Fruit fly (Drosophila melanogaster) whole organism, embryonic: ENCODE measurements around the gene Fnta.

Experiments
- Asciz ChIP-seq: fragments of 200-800 bp; sonication (Bioruptor generic); optimal IDR thresholded peaks from 2 replicates; lab custom pipeline; 2017; ENCODE audit warnings: missing biosample characterization, mild to moderate bottlenecking, missing genetic modification characterization, missing genetic modification reagents
- Atf3 ChIP-seq: fragments of 200-800 bp; sonication (Bioruptor generic); optimal IDR thresholded peaks from 3 replicates; lab custom pipeline; 2016; ENCODE audit warnings: missing biosample characterization, missing genetic modification characterization
- Awh ChIP-seq: fragments of 200-800 bp; sonication (Bioruptor generic); IDR thresholded peaks from 2 replicates; pipeline ENCODE4, ENCODE4 v1.3.6; 2022; ENCODE audit warnings: missing biosample characterization, missing genetic modification characterization
- C15 ChIP-seq: fragments of 200-800 bp; sonication (Bioruptor generic); IDR thresholded peaks from 3 replicates; pipeline ENCODE4 v1.3.6; 2022; ENCODE audit warnings: missing biosample characterization, missing genetic modification characterization
- CG10366 ChIP-seq: fragments of 200-800 bp; sonication (Bioruptor generic); IDR thresholded peaks from 2 replicates; pipeline ENCODE4 v1.3.6; 2022; ENCODE audit warnings: missing biosample characterization, missing genetic modification characterization
- CG1233 ChIP-seq: fragments of 200-800 bp; sonication (Bioruptor generic); optimal IDR thresholded peaks from 4 replicates; lab custom pipeline; 2018; ENCODE audit warnings: missing biosample characterization, mild to moderate bottlenecking, missing genetic modification characterization
- CG14860 ChIP-seq: fragments of 200-800 bp; sonication (Bioruptor generic); IDR thresholded peaks from 3 replicates; pipeline ENCODE4 v1.3.6; 2022; ENCODE audit warnings: missing biosample characterization, missing genetic modification characterization; ENCODE audit not compliant: partially characterized antibody
- CG18476 ChIP-seq: fragments of 200-800 bp; sonication (Bioruptor generic); optimal IDR thresholded peaks from 2 replicates; lab custom pipeline; 2016; ENCODE audit warnings: missing biosample characterization, mild to moderate bottlenecking, missing genetic modification characterization
- CG2199 ChIP-seq: fragments of 200-800 bp; sonication (Bioruptor generic); IDR thresholded peaks from 3 replicates; pipeline ENCODE4 v1.3.6; 2022; ENCODE audit warnings: missing biosample characterization, missing genetic modification characterization
- CG30403 ChIP-seq: fragments of 200-800 bp; sonication (Bioruptor generic); optimal IDR thresholded peaks from 3 replicates; lab custom pipeline; 2016; ENCODE audit warnings: missing biosample characterization, missing genetic modification characterization
- CG34376 ChIP-seq: fragments of 200-800 bp; sonication (Bioruptor generic); optimal IDR thresholded peaks from 2 replicates; lab custom pipeline; 2018; ENCODE audit warnings: missing biosample characterization, mild to moderate bottlenecking, missing genetic modification characterization
- CG4282 ChIP-seq: fragments of 200-800 bp; sonication (Bioruptor generic); optimal IDR thresholded peaks from 2 replicates; lab custom pipeline; 2016; ENCODE audit warnings: missing biosample characterization, missing genetic modification characterization
- CG4328 ChIP-seq: fragments of 200-800 bp; sonication (Bioruptor generic); optimal IDR thresholded peaks from 3 replicates; lab custom pipeline; 2017; ENCODE audit warnings: missing biosample characterization, missing genetic modification reagents, missing genetic modification characterization
- CG4404 ChIP-seq: fragments of 200-800 bp; sonication (Bioruptor generic); IDR thresholded peaks from 2 replicates; pipeline ENCODE4 v1.3.6; 2022; ENCODE audit warnings: missing biosample characterization, missing genetic modification characterization
- CG4617 ChIP-seq: fragments of 200-800 bp; sonication (Bioruptor generic); optimal IDR thresholded peaks from 3 replicates; lab custom pipeline; 2016; ENCODE audit warnings: missing biosample characterization, missing genetic modification characterization, borderline replicate concordance
- CG4707 ChIP-seq: fragments of 200-800 bp; sonication (Bioruptor generic); optimal IDR thresholded peaks from 2 replicates; lab custom pipeline; 2018; ENCODE audit warnings: missing biosample characterization, mild to moderate bottlenecking, missing genetic modification characterization, moderate library complexity
- CG4730 ChIP-seq: fragments of 200-800 bp; sonication (Bioruptor generic); IDR thresholded peaks from 2 replicates; pipeline ENCODE4 v1.3.6; 2022; ENCODE audit warnings: missing biosample characterization, missing genetic modification characterization
- CG5953 ChIP-seq: fragments of 200-800 bp; sonication (Bioruptor generic); IDR thresholded peaks from 2 replicates; pipeline ENCODE4 v1.3.6; 2022; ENCODE audit warnings: missing biosample characterization, missing genetic modification characterization
- CG7786 ChIP-seq: fragments of 200-800 bp; sonication (Bioruptor generic); optimal IDR thresholded peaks from 2 replicates; lab custom pipeline; 2016; ENCODE audit warnings: missing biosample characterization, missing genetic modification characterization
- CG7839 ChIP-seq: fragments of 200-800 bp; sonication (Bioruptor generic); optimal IDR thresholded peaks from 3 replicates; lab custom pipeline; 2018; ENCODE audit warnings: missing biosample characterization, mild to moderate bottlenecking, missing genetic modification characterization, moderate library complexity
- Doc2 ChIP-seq: fragments of 200-800 bp; sonication (Bioruptor generic); IDR thresholded peaks from 2 replicates; pipeline ENCODE4 v1.3.6; 2022; ENCODE audit warnings: missing biosample characterization, missing genetic modification characterization
- Ets65A ChIP-seq: fragments of 200-800 bp; sonication (Bioruptor generic); peaks from one replicate; lab custom pipeline; 2016; ENCODE audit warnings: missing biosample characterization, missing genetic modification characterization
- HLH3B ChIP-seq: fragments of 200-800 bp; sonication (Bioruptor generic); IDR thresholded peaks from 2 replicates; pipeline ENCODE4 v1.3.6; 2022; ENCODE audit warnings: missing biosample characterization, missing genetic modification characterization
- HmgD ChIP-seq: fragments of 200-800 bp; sonication (Bioruptor generic); optimal IDR thresholded peaks from 3 replicates; lab custom pipeline; 2016; ENCODE audit warnings: missing biosample characterization, missing genetic modification characterization
- Lim3 ChIP-seq: fragments of 200-800 bp; sonication (Bioruptor generic); IDR thresholded peaks from 2 replicates; pipeline ENCODE4 v1.3.6; 2022; ENCODE audit warnings: missing biosample characterization, missing genetic modification characterization
- MESR4 ChIP-seq: fragments of 200-800 bp; sonication (Bioruptor generic); optimal IDR thresholded peaks from 2 replicates; lab custom pipeline; 2018; ENCODE audit warnings: missing biosample characterization, mild to moderate bottlenecking, missing genetic modification characterization, moderate library complexity
- Mrtf ChIP-seq: fragments of 200-800 bp; sonication (Bioruptor generic); IDR thresholded peaks from 3 replicates; pipeline ENCODE4 v1.3.6; 2022; ENCODE audit warnings: missing biosample characterization, missing genetic modification characterization
- Rfx ChIP-seq: fragments of 200-800 bp; sonication (Bioruptor generic); IDR thresholded peaks from 2 replicates; pipeline ENCODE4 v1.3.6; 2022; ENCODE audit warnings: missing biosample characterization, missing genetic modification characterization
- Scr ChIP-seq: fragments of 200-800 bp; sonication (Bioruptor generic); IDR thresholded peaks from 2 replicates; pipeline ENCODE4 v1.3.6; 2022; ENCODE audit warnings: missing biosample characterization, missing genetic modification characterization; ENCODE audit not compliant: partially characterized antibody
- ac ChIP-seq: fragments of 200-800 bp; sonication (Bioruptor generic); optimal IDR thresholded peaks from 3 replicates; lab custom pipeline; 2017; ENCODE audit warnings: missing biosample characterization, mild to moderate bottlenecking, missing genetic modification characterization
- ase ChIP-seq: fragments of 200-800 bp; sonication (Bioruptor generic); IDR thresholded peaks from 3 replicates; pipeline ENCODE4 v1.3.6; 2022; ENCODE audit warnings: missing biosample characterization, missing genetic modification characterization
- chn ChIP-seq: fragments of 200-800 bp; sonication (Bioruptor generic); optimal IDR thresholded peaks from 2 replicates; lab custom pipeline; 2016; ENCODE audit warnings: missing biosample characterization, missing genetic modification characterization
- cwo ChIP-seq: fragments of 200-800 bp; sonication (Bioruptor generic); optimal IDR thresholded peaks from 3 replicates; lab custom pipeline; 2017; ENCODE audit warnings: missing biosample characterization, missing genetic modification characterization, mild to moderate bottlenecking, moderate library complexity, missing genetic modification reagents
- eve ChIP-seq, 2 experiments: fragments of >200 bp; optimal IDR thresholded peaks; 2 replicates each; lab custom pipeline; 2017; ENCODE audit warnings: missing biosample characterization in 2 of 2, missing genetic modification characterization in 2 of 2
- ewg ChIP-seq: fragments of 200-800 bp; sonication (Bioruptor generic); optimal IDR thresholded peaks from 3 replicates; lab custom pipeline; 2017; ENCODE audit warnings: mild to moderate bottlenecking, missing biosample characterization, missing genetic modification reagents, missing genetic modification characterization
- exex ChIP-seq: fragments of 200-800 bp; sonication (Bioruptor generic); optimal IDR thresholded peaks from 4 replicates; lab custom pipeline; 2018; ENCODE audit warnings: missing biosample characterization, mild to moderate bottlenecking, missing genetic modification characterization, moderate library complexity
- gcm ChIP-seq: fragments of 200-800 bp; sonication (Bioruptor generic); optimal IDR thresholded peaks from 2 replicates; lab custom pipeline; 2019; ENCODE audit warnings: missing biosample characterization, mild to moderate bottlenecking, missing genetic modification characterization, moderate library complexity
- hb ChIP-seq: fragments of 200-800 bp; sonication (Bioruptor generic); IDR thresholded peaks from 3 replicates; pipeline ENCODE4 v1.3.6; 2022; ENCODE audit warnings: missing biosample characterization, missing genetic modification characterization; ENCODE audit not compliant: partially characterized antibody
- ken ChIP-seq: fragments of 200-800 bp; sonication (Bioruptor generic); IDR thresholded peaks from 3 replicates; pipeline ENCODE4 v1.3.6; 2022; ENCODE audit warnings: missing biosample characterization, missing genetic modification characterization
- kni ChIP-seq: fragments of 200-800 bp; sonication (Bioruptor generic); optimal IDR thresholded peaks from 3 replicates; lab custom pipeline; 2017; ENCODE audit warnings: mild to moderate bottlenecking, missing biosample characterization, missing genetic modification reagents, missing genetic modification characterization
- nmo ChIP-seq: fragments of 200-800 bp; sonication (Bioruptor generic); optimal IDR thresholded peaks from 2 replicates; lab custom pipeline; 2018; ENCODE audit warnings: missing biosample characterization, mild to moderate bottlenecking, missing genetic modification characterization, moderate library complexity
- pum ChIP-seq: fragments of 200-800 bp; sonication (Bioruptor generic); optimal IDR thresholded peaks from 2 replicates; lab custom pipeline; 2016; ENCODE audit warnings: missing biosample characterization, missing genetic modification characterization
- pzg ChIP-seq: fragments of 200-800 bp; sonication (Bioruptor generic); optimal IDR thresholded peaks from 3 replicates; lab custom pipeline; 2018; ENCODE audit warnings: missing biosample characterization, mild to moderate bottlenecking, missing genetic modification characterization, moderate library complexity
- scrt ChIP-seq: fragments of 200-800 bp; sonication (Bioruptor generic); optimal IDR thresholded peaks from 2 replicates; lab custom pipeline; 2018; ENCODE audit warnings: missing biosample characterization, mild to moderate bottlenecking, missing genetic modification characterization, moderate library complexity
- sd ChIP-seq: fragments of 200-800 bp; sonication (Bioruptor generic); optimal IDR thresholded peaks from 3 replicates; lab custom pipeline; 2018; ENCODE audit warnings: missing biosample characterization, mild to moderate bottlenecking, missing genetic modification characterization, moderate library complexity
- sens ChIP-seq: fragments of 200-800 bp; sonication (Bioruptor generic); peaks from one replicate; lab custom pipeline; 2016; ENCODE audit warnings: missing biosample characterization, missing genetic modification characterization
- so ChIP-seq: fragments of 200-800 bp; sonication (Bioruptor generic); IDR thresholded peaks from 3 replicates; pipeline ENCODE4 v1.3.6; 2022; ENCODE audit warnings: missing biosample characterization, missing genetic modification characterization
- sr ChIP-seq: fragments of 200-800 bp; sonication (Bioruptor generic); IDR thresholded peaks from 3 replicates; pipeline ENCODE4 v1.3.6; 2022; ENCODE audit warnings: missing biosample characterization, missing genetic modification characterization
- ssp ChIP-seq: fragments of 200-800 bp; sonication (Bioruptor generic); IDR thresholded peaks from 2 replicates; pipeline ENCODE4 v1.3.6; 2022; ENCODE audit warnings: missing biosample characterization, missing genetic modification characterization
- trh ChIP-seq: fragments of 200-800 bp; sonication (Bioruptor generic); optimal IDR thresholded peaks from 2 replicates; lab custom pipeline; 2016; ENCODE audit warnings: missing biosample characterization, missing genetic modification characterization
- tx ChIP-seq: fragments of 200-800 bp; sonication (Bioruptor generic); optimal IDR thresholded peaks from 2 replicates; lab custom pipeline; 2016; ENCODE audit warnings: missing biosample characterization, missing genetic modification characterization
- vvl ChIP-seq: fragments of 200-800 bp; sonication (Bioruptor generic); IDR thresholded peaks from 2 replicates; pipeline ENCODE4 v1.3.6; 2022; ENCODE audit warnings: missing biosample characterization, missing genetic modification characterization

The Fnta gene

DNA sequence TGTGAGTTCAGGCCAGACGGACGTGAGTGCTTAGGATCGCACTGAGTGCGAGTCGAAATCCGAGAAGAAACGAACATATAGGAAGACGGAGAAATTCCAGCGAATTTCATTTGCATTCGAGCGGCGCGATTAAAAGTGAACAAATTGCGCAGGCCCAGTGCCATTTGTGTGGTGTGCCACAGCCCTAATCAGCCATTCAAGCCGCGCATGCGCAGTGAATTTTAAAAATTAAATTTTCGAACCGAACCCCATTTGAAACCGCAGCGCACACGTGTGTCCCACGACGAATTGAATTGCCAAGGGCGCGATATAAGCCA lies 17.5 kb downstream of the Fnta start:
- TF ChIP-seq so (GFP tag; lab: Robert Waterston, UW) (no peak), CG34376 (no peak), C15 (no peak), CG4730 (no peak), kni (GFP tag; lab: Kevin White, UChicago) (no peak), CG10366 (GFP tag; lab: Robert Waterston, UW) (no peak), CG7839 (tag; lab: Kevin White, UChicago) (no peak), sd (peak; percentile 60), trh (GFP tag; lab: Kevin White, UChicago) (no peak), tx (GFP tag; lab: Kevin White, UChicago) (no peak), CG4282 (GFP tag; lab: Kevin White, UChicago) (no peak), Rfx (GFP tag; lab: Robert Waterston, UW) (no peak), CG4404 (GFP tag; lab: Robert Waterston, UW) (no peak), ase (GFP tag; lab: Robert Waterston, UW) (no peak), gcm (GFP tag; lab: Kevin White, UChicago) (no peak), CG7786 (GFP tag; lab: Kevin White, UChicago) (no peak), CG4617 (GFP tag; lab: Kevin White, UChicago) (no peak), HLH3B (GFP tag; lab: Robert Waterston, UW) (no peak), CG30403 (no peak), Doc2 (GFP tag; lab: Robert Waterston, UW) (no peak), ewg (GFP tag; lab: Kevin White, UChicago) (peak; percentile 38), HmgD (GFP tag; lab: Kevin White, UChicago) (no peak), CG5953 (GFP tag; lab: Robert Waterston, UW) (0 out of 2 replicates have a peak, but pooled peaks have one; percentile 30), ken (GFP tag; lab: Robert Waterston, UW) (0 out of 3 replicates have a peak, but pooled peaks have one; percentile 14), MESR4 (no peak), Atf3 (GFP tag; lab: Kevin White, UChicago) (no peak), Ets65A (GFP tag; lab: Kevin White, UChicago) (peak; percentile 58), pzg (GFP tag; lab: Kevin White, UChicago) (no peak), CG14860 (GFP tag; lab: Robert Waterston, UW) (no peak), pum (GFP tag; lab: Kevin White, UChicago) (no peak), Awh (GFP tag; lab: Robert Waterston, UW) (no peak), sr (GFP tag; lab: Robert Waterston, UW) (0 out of 3 replicates have a peak, but pooled peaks have one; percentile 3), nmo (GFP tag; lab: Kevin White, UChicago) (no peak), CG4707 (GFP tag; lab: Kevin White, UChicago) (no peak), CG18476 (GFP tag; lab: Kevin White, UChicago) (no peak), Lim3 (no peak), CG1233 (GFP tag; lab: Kevin White, UChicago) (peak; percentile 9), vvl (GFP tag; lab: Robert Waterston, UW) (peak; percentile 74), scrt (GFP tag; lab: Kevin White, UChicago) (no peak), eve (GFP tag; optimal IDR thresholded peaks at IDR 0.05; lab: Kevin White, UChicago) (no peak), Mrtf (no peak), chn (no peak), cwo (GFP tag; lab: Kevin White, UChicago) (peak; percentile 6), sens (GFP tag; lab: Kevin White, UChicago) (peak; percentile 40), CG4328 (GFP tag; lab: Kevin White, UChicago) (no peak), hb (GFP tag; lab: Robert Waterston, UW) (0 out of 3 replicates have a peak, but pooled peaks have one; percentile 21), Asciz (no peak), exex (no peak), ac (GFP tag; lab: Kevin White, UChicago) (no peak), CG2199 (GFP tag; lab: Robert Waterston, UW) (no peak), Scr (GFP tag; lab: Robert Waterston, UW) (no peak), ssp (no peak)
